Fruit fly (Drosophila melanogaster) S2 (cell line): Measurements from ENCODE around the gene CG4116.

Source experiments
- CG8478 ChIP-seq: fragments of >200 bp; optimal IDR thresholded peaks from 2 replicates; lab custom pipeline; 2018
- CTCF ChIP-seq, 2 experiments: fragments of >200 bp; optimal IDR thresholded peaks; 2 replicates each; lab custom pipeline; 2018

dm6 chrX:3067462-3067861 lies at the start of gene CG4116:
- TF ChIP-seq CTCF (optimal IDR thresholded peaks at IDR 0.05; lab: Kevin White, UChicago): no peak
- no peak for TF ChIP-seq CG8478
